Fruit fly (Drosophila melanogaster): ENCODE data around the gene CG18577.

CG18577 gene

DNA sequence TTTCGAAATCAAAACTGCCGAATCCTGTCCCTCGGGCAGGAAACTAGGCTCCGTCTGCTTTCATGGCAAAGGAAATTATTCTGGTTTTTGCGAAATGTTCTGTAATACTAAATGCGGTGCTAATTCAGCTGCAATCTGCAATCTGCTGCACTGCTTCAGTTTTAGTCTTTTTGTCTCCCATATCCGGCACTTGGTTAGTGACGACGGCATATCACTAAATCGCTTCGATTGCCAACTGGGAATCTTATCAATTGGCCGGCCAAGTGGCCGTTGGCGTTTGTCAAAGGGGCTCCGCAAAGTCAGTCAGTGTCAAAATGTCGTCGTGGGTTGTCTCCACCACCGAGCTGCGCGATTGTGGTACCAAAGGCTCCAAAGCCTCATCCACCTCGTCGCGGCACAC, at the start of gene CG18577:
Gene CG18577, plus strand, starts transcription at position 301 of the 400 bp plus-strand sequence.
- TF ChIP-seq psq (optimal IDR thresholded peaks at IDR 0.05) (no peak), h (optimal IDR thresholded peaks at IDR 0.05) (no peak)

DNA sequence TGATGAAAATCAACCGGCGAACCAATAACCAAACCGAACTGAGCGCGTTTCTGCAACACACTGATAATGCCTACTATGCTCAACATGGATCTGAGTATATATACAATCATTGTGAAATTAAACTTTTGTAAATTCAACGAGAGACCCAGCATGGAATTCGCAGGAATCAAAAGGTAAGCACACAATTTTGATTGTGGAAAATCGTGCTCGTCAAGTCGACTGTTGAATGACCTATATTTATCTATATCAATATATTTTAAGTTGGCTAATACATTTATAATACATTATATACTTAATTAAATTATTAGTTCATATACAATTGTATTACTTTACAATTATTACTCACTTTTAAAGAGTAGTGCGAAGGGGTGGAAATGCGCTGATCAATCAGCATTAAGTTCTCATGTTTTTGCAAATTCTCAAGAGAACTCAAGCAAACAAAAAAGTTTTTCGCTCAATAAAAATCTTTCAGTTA, 42.1 kb upstream of the CG18577 start, which contains the start of gene Ugt302K1:
Gene Ugt302K1, minus strand, starts transcription at position 51 of the 475 bp plus-strand sequence.
- no peak for TF ChIP-seq insv (optimal IDR thresholded peaks at IDR 0.05)
- no peak for TF ChIP-seq Sin3A (optimal IDR thresholded peaks at IDR 0.05)
- TF ChIP-seq Myc (optimal IDR thresholded peaks at IDR 0.05), result no peak
- TF ChIP-seq psq (optimal IDR thresholded peaks at IDR 0.05), result no peak
- TF ChIP-seq h (optimal IDR thresholded peaks at IDR 0.05), result no peak
- no peak for TF ChIP-seq ttk (optimal IDR thresholded peaks at IDR 0.05)

DNA sequence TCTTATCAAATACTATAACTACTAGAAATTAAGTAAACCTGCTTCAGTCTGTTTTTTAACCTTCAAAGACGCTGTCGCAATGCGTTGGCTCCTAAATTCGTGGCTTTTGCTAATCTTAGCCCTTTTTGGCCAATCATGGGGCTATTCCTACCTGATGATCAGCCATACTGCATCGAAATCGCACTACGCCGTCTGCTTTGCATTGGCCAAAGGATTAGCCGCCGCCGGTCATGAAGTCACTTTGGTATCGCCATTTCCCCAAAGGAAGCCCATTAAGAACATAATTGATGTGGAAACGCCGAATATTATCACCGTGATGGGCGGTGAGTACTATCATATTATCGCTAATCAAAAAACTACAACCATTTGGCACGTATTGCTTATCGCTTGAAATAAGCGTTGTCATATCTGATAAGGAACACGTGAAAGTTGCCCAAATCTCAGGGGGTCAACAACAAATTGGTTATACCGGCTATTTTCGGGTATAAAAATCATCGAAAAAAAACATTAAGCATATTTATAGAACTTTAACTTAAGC, 41.2 kb upstream of the CG18577 start, which contains the start of gene Ugt302E1:
Gene Ugt302E1, plus strand, starts transcription at position 51 of the 538 bp plus-strand sequence.
- TF ChIP-seq ttk (optimal IDR thresholded peaks at IDR 0.05), result no peak
- no peak for TF ChIP-seq insv (optimal IDR thresholded peaks at IDR 0.05)

DNA sequence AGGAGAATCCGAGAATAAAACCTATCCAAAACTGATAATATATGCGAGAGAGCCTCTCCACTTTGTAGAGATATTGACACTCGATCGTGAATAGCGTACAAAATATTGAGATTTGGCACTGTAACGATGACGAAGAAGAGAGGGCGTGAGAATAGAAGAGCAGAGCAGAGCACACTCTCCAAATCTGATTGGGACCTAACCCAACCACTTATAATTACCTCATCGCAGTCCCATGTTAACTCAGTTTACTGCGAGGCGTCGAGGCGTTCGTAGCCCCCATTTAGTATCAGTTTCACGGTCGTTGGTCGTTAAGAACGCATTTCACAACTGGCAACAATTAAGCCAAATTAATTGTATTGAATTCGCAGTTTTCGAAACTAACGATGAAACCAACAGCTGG, 39.0 kb upstream of the CG18577 start, which contains the start of gene Ugt302C1:
Gene Ugt302C1, plus strand, starts transcription at position 241 of the 400 bp plus-strand sequence.
- TF ChIP-seq insv (optimal IDR thresholded peaks at IDR 0.05), result no peak
- no peak for TF ChIP-seq h (optimal IDR thresholded peaks at IDR 0.05)
- no peak for TF ChIP-seq Sin3A (optimal IDR thresholded peaks at IDR 0.05)
- TF ChIP-seq Myc (optimal IDR thresholded peaks at IDR 0.05), result no peak
- no peak for TF ChIP-seq ttk (optimal IDR thresholded peaks at IDR 0.05)
- no peak for TF ChIP-seq psq (optimal IDR thresholded peaks at IDR 0.05)

DNA sequence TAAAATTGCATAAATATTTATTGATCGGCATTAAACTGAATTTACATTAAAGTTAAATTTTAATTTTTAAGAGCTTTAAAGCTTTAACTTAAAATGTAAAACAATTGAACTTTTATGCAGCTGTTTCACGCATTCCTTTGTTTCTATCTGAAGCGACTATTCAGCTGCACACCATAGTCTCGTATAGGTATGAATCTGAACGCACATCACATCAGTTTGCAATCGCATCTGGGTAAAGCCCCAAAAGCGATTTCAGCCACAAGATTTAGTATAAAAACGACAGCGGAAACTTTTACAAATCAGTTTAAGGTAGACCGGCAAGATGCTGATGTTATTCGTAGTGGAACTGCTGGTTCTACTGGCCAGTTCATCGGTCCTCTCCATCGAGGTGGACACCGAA, 35.0 kb upstream of the CG18577 start, which contains the start of gene CG4757:
Gene CG4757, plus strand, starts transcription at position 301 of the 400 bp plus-strand sequence.
- TF ChIP-seq psq (optimal IDR thresholded peaks at IDR 0.05) (no peak), Sin3A (optimal IDR thresholded peaks at IDR 0.05) (no peak), insv (optimal IDR thresholded peaks at IDR 0.05) (no peak), ttk (optimal IDR thresholded peaks at IDR 0.05) (no peak), h (optimal IDR thresholded peaks at IDR 0.05) (no peak), Myc (optimal IDR thresholded peaks at IDR 0.05) (no peak)

DNA sequence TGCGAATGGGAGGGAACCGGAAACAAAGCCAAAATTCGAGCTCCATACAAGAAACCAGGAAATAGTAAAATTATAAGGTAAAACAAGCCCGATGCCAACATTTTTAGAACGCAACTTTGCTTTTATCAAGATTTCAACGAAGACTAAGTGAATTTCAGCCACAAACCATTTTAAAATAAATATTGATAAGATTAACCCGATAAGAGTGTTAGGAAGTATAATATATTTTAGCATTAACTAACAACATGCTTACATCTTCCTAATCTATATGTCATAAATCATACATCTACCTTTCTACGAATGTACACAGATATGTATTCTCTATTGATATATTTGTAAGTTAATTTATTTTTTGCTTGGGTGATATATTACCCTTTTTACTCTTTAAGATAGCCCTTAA, 29.9 kb upstream of the CG18577 start, which contains the start of gene Ugt35E1:
Gene Ugt35E1, minus strand, starts transcription at position 101 of the 400 bp plus-strand sequence.
- TF ChIP-seq Sin3A (optimal IDR thresholded peaks at IDR 0.05) (no peak), insv (optimal IDR thresholded peaks at IDR 0.05) (no peak), Myc (optimal IDR thresholded peaks at IDR 0.05) (no peak), ttk (optimal IDR thresholded peaks at IDR 0.05) (no peak), psq (optimal IDR thresholded peaks at IDR 0.05) (no peak), h (optimal IDR thresholded peaks at IDR 0.05) (no peak)

DNA sequence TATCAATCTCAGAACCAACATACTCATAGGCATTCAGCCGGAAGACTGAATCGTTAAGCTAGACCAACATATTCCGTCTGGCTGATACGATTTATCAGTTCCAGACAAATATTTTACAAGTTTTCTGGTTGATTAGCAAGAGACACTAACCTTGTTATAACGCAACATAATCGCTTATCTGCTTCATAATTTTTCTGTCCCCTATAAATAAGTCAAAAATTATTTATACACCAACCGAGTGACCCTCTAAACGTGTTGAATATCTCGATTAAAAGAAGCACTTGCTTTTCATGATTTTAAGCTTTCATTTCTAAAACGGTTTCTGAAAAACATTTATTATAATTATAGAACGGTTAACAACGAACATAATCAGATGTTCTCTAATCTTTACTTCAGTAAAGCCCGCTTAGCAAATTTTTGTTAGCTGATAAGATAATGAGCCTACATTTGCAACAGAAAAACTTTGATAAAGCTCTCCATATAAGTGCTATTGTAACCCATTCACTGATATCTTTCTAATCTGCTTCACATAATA, 27.9 kb upstream of the CG18577 start, which contains the start of gene Ugt35E2:
Gene Ugt35E2, minus strand, starts transcription at position 51 of the 535 bp plus-strand sequence.
- TF ChIP-seq insv (optimal IDR thresholded peaks at IDR 0.05) (no peak), Myc (optimal IDR thresholded peaks at IDR 0.05) (no peak), ttk (optimal IDR thresholded peaks at IDR 0.05) (no peak), Sin3A (optimal IDR thresholded peaks at IDR 0.05) (no peak), psq (optimal IDR thresholded peaks at IDR 0.05) (no peak), h (optimal IDR thresholded peaks at IDR 0.05) (no peak)

DNA sequence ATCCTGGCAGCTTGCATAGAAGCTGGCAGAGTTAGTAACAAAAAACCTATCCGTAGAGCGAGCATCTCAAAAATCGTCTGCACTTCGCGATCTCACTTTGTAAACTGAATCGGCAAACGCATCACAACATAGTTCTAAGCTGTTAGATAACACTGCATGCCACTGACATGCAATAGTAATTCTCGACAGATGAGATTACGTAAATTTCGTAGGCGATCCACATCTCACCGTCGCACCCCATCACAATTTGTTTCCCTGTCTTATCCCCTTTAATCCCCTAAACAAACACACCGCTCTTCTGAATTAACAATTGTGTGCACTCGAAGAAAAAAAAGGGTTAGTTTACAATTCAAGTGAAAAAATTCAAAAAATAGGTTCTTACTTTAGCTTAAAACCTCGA, 25.7 kb upstream of the CG18577 start, which contains the start of gene Ugt35B1:
Gene Ugt35B1, minus strand, starts transcription at position 101 of the 400 bp plus-strand sequence.
- no peak for TF ChIP-seq ttk (optimal IDR thresholded peaks at IDR 0.05)
- no peak for TF ChIP-seq Sin3A (optimal IDR thresholded peaks at IDR 0.05)
- TF ChIP-seq psq (optimal IDR thresholded peaks at IDR 0.05), result no peak
- TF ChIP-seq insv (optimal IDR thresholded peaks at IDR 0.05), result no peak
- no peak for TF ChIP-seq h (optimal IDR thresholded peaks at IDR 0.05)
- no peak for TF ChIP-seq Myc (optimal IDR thresholded peaks at IDR 0.05)

DNA sequence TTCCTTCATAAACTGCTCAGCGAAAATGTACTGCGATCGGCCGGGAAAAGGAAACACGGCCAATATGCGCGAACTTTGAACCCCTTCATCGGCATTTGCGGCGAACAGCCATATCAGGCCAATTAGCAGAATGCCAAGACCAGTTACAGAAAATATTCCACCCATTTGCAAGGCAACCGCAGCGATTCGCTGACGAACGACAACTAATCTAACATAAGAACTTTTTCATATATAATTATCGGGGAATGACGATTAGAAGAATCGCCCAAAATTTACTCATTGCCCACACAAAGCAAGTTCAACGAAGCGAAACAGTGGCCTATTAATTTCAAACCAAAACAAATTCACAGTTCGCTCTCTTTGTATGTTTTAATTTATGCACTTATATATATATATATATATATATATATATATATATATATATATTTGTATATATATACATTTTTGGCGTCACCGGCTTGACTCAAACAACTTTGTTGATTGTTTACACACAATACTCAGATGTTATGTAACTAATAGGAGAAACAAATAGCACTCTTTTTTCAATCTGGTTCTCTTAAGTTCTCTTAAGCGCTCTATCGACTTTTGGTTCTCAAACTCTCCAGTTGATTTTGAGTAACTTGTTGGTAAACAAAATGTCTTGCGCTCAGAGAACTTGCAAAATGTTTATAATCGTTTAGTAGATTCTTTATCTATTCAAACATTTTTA, 23.3 kb upstream of the CG18577 start, which contains the start of gene Ugt35A1:
Gene Ugt35A1, minus strand, starts transcription at position 205 of the 709 bp plus-strand sequence.
- TF ChIP-seq Sin3A (optimal IDR thresholded peaks at IDR 0.05), result no peak
- no peak for TF ChIP-seq Myc (optimal IDR thresholded peaks at IDR 0.05)
- no peak for TF ChIP-seq ttk (optimal IDR thresholded peaks at IDR 0.05)
- no peak for TF ChIP-seq psq (optimal IDR thresholded peaks at IDR 0.05)
- TF ChIP-seq insv (optimal IDR thresholded peaks at IDR 0.05), result no peak
- no peak for TF ChIP-seq h (optimal IDR thresholded peaks at IDR 0.05)

DNA sequence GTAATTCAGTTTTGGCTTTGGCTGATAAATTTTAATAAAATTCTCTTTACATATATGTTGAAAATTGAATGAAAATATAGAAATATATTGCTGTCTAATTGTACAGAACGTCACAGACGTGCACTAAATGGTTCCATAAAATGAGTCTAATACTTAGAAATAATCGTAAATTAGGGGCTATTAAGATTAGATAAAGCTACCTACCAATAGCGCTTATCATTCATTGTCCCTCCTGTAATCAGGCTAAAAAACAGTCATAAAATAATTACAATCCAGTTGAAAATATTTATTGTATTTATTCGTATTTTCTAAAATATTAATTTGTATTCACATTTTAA, 22.8 kb upstream of the CG18577 start:
- TF ChIP-seq ttk (optimal IDR thresholded peaks at IDR 0.05), result no peak
- TF ChIP-seq h (optimal IDR thresholded peaks at IDR 0.05), result no peak
- TF ChIP-seq psq (optimal IDR thresholded peaks at IDR 0.05), result no peak
- no peak for TF ChIP-seq insv (optimal IDR thresholded peaks at IDR 0.05)
- no peak for TF ChIP-seq Sin3A (optimal IDR thresholded peaks at IDR 0.05)
- TF ChIP-seq Myc (optimal IDR thresholded peaks at IDR 0.05), result no peak

DNA sequence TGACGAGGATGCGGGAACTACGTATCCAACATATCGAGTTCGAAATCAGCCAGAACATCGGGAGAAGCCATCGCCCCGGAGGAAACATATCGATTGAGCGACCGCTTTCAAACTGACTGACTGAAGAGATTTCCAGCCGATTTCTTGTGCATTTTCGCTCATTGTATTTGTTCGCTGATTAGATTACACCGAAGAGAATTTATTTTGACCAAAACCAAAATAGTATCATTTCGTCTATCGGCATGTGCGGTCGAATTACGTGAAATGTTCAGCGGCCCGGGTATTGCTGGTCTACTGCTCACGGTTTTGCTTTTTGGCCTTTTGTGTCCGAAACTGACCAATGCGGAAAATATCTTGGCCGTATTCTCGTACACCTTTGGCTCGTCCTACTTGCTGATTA, 20.6 kb upstream of the CG18577 start, which contains the start of the genes Ugt304A1 and Ugt303A1:
Gene Ugt304A1, minus strand, starts transcription at position 101 of the 400 bp plus-strand sequence.
Gene Ugt303A1, plus strand, starts transcription at position 222 of the 400 bp plus-strand sequence.
- TF ChIP-seq Sin3A (optimal IDR thresholded peaks at IDR 0.05) (no peak), Myc (optimal IDR thresholded peaks at IDR 0.05) (no peak), insv (optimal IDR thresholded peaks at IDR 0.05) (no peak), h (optimal IDR thresholded peaks at IDR 0.05) (no peak), ttk (optimal IDR thresholded peaks at IDR 0.05) (no peak), psq (optimal IDR thresholded peaks at IDR 0.05) (no peak)

DNA sequence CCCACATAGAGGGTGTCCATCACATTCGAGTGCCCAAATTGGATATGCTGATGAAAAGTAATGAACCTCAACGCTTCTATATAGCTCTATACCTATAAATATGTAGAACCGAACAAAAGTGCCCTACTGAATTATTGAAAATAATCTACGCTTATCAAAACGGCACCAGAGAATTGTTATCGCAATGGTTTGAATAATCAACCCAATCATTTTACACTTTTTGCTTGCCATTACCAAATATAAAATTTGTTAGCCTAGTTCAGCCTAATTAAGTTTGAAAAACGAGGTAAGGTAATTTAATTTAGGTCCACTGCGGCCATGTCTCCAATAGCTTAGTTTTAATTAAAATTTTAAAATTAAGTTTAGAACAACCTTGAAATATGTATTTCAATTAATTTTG, 20.1 kb upstream of the CG18577 start:
- TF ChIP-seq Myc (optimal IDR thresholded peaks at IDR 0.05), result no peak
- TF ChIP-seq Sin3A (optimal IDR thresholded peaks at IDR 0.05), result no peak
- no peak for TF ChIP-seq psq (optimal IDR thresholded peaks at IDR 0.05)
- no peak for TF ChIP-seq h (optimal IDR thresholded peaks at IDR 0.05)
- TF ChIP-seq insv (optimal IDR thresholded peaks at IDR 0.05), result no peak
- no peak for TF ChIP-seq ttk (optimal IDR thresholded peaks at IDR 0.05)
